Worm (Caenorhabditis elegans): ENCODE results near the gene M18.6.

Gene M18.6

DNA sequence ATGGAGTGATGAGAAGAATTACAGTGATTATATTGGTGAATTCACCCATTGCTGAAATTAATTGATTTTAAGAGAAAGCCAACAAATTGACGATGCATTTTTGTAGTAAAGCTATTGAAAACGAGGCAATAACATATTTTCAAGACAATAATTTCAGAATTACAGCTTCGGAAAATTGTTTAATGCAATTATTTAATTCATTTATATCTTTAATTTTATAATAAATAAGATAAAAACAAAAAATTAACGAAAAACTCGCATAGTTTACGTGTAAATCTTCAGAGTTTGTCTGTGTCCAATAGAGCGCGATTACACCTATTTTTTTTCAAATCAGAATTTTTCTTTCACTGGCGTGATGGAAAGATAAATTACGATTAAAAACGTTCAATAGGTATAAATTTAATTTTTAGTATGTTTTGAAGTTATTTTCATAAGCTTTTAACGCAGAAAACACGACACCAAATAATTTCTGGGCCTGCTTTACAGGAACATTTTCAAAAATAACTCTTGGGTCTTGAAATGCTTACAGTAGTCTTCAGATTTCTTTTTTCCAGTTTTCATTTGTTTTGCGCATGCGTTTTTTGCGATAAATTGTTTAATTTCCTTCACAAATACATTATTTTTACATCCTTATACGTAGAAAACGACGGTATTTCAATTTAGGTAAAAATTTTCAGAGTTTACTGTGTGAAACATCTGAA lies 42.8 kb upstream of the M18.6 start, which contains the start of gene tmed-1:
tmed-1 (minus strand) TSS at position 51 of the 701 bp plus-strand sequence.
- TF ChIP-seq blmp-1 (tag; optimal IDR thresholded peaks at IDR 0.05) (no peak), hlh-17 (GFP tag; optimal IDR thresholded peaks at IDR 0.05; ENCODE audit: borderline replicate concordance) (no peak), tlp-1 (tag; optimal IDR thresholded peaks at IDR 0.05) (no peak), pqm-1 (tag; optimal IDR thresholded peaks at IDR 0.05) (no peak), efl-1 (optimal IDR thresholded peaks at IDR 0.05) (no peak), efl-1 (GFP tag; optimal IDR thresholded peaks at IDR 0.05 in 1 of 2) (peak in 1 of 2 experiments; percentile 26), lsy-2 (tag; optimal IDR thresholded peaks at IDR 0.05) (peak in 1 of 2 experiments; percentile 24), alr-1 (tag; optimal IDR thresholded peaks at IDR 0.05; ENCODE audit: borderline replicate concordance) (no peak), ceh-88 (GFP tag; IDR thresholded peaks at IDR 0.05) (no peak), lin-35 (GFP tag; optimal IDR thresholded peaks at IDR 0.05) (peak in 1 of 2 experiments; percentile 3), snu-23 (GFP tag; optimal IDR thresholded peaks at IDR 0.05) (no peak), fkh-4 (tag; optimal IDR thresholded peaks at IDR 0.05; ENCODE audit: borderline replicate concordance) (no peak), dpl-1 (GFP tag; optimal IDR thresholded peaks at IDR 0.05) (peak in 1 of 3 experiments; percentile 45)

DNA sequence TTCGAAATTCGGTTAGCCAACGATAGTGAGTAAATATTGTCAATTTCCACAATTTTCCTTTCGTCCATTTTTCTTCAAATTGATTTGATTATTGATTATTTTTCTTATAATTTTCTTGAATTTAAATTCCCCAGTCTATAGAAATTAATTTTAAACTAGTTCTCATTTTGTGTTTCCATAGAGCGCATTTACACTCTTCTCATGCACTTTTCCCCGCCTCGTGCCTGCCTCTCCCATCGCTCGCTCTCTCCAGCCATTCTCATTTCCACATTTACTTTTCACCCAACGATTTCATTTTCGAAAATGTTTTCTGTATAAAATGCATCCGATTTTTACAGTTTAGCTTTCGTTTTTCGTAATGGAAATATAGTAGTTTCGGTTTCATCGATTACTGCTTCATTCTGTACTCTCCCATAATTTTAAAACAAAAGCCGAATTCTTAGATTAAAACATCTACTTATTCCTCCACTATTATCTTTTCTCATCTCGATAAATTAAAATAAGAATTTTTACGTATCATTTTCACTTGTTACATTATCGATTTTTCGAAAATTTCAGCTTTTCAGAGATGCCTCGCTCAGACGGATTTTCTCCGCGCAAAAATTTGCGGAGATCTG lies 42.1 kb upstream of the M18.6 start, which contains the start of gene lex-1:
lex-1 (plus strand) TSS at position 567 of the 617 bp plus-strand sequence.
- TF ChIP-seq nhr-47 (tag; optimal IDR thresholded peaks at IDR 0.05) (peak; percentile 6), unc-86 (tag; optimal IDR thresholded peaks at IDR 0.05) (no peak), zag-1 (tag; optimal IDR thresholded peaks at IDR 0.05) (no peak), xbp-1 (tag; optimal IDR thresholded peaks at IDR 0.05) (peak; percentile 36), ceh-90 (tag; optimal IDR thresholded peaks at IDR 0.05) (no peak), ceh-82 (tag; optimal IDR thresholded peaks at IDR 0.05) (peak in 1 of 3 experiments; percentile 22), mep-1 (tag; optimal IDR thresholded peaks at IDR 0.05) (peak; percentile 56), isw-1 (GFP tag; IDR thresholded peaks at IDR 0.05) (no peak), ceh-88 (GFP tag; IDR thresholded peaks at IDR 0.05) (no peak), nhr-77 (tag; optimal IDR thresholded peaks at IDR 0.05) (no peak), pqm-1 (tag; optimal IDR thresholded peaks at IDR 0.05) (no peak), lin-14 (GFP tag; optimal IDR thresholded peaks at IDR 0.05) (peak; percentile 40), skn-1 (tag; optimal IDR thresholded peaks at IDR 0.05) (peak; percentile 37), nhr-71 (tag; optimal IDR thresholded peaks at IDR 0.05) (peak; percentile 50), tbx-2 (tag; optimal IDR thresholded peaks at IDR 0.05) (peak; percentile 4), efl-1 (optimal IDR thresholded peaks at IDR 0.05) (peak; percentile 18 to 79), efl-1 (GFP tag; optimal IDR thresholded peaks at IDR 0.05 in 1 of 2) (peak; percentile 85 to 98), mab-9 (GFP tag; IDR thresholded peaks at IDR 0.05) (no peak), lin-15B (tag; optimal IDR thresholded peaks at IDR 0.05) (peak; percentile 71), blmp-1 (tag; optimal IDR thresholded peaks at IDR 0.05) (peak; percentile 86), dpl-1 (GFP tag; optimal IDR thresholded peaks at IDR 0.05) (peak; percentile 61 to 86 (median 80)), lin-35 (GFP tag; optimal IDR thresholded peaks at IDR 0.05) (peak; percentile 80 to 92), C16A3.4 (tag; optimal IDR thresholded peaks at IDR 0.05) (peak; percentile 37), C04F5.9 (tag; optimal IDR thresholded peaks at IDR 0.05) (peak; percentile 14), snu-23 (GFP tag; optimal IDR thresholded peaks at IDR 0.05) (peak; percentile 55), F16B12.6 (tag; optimal IDR thresholded peaks at IDR 0.05) (peak; percentile 20), swsn-7 (tag; optimal IDR thresholded peaks at IDR 0.05) (peak; percentile 3), nhr-20 (tag; optimal IDR thresholded peaks at IDR 0.05) (peak; percentile 38), lsy-2 (tag; optimal IDR thresholded peaks at IDR 0.05) (peak; percentile 29 to 72), fkh-8 (tag; optimal IDR thresholded peaks at IDR 0.05) (peak; percentile 21), mdl-1 (tag; optimal IDR thresholded peaks at IDR 0.05) (peak in 1 of 2 experiments; percentile 76)

DNA sequence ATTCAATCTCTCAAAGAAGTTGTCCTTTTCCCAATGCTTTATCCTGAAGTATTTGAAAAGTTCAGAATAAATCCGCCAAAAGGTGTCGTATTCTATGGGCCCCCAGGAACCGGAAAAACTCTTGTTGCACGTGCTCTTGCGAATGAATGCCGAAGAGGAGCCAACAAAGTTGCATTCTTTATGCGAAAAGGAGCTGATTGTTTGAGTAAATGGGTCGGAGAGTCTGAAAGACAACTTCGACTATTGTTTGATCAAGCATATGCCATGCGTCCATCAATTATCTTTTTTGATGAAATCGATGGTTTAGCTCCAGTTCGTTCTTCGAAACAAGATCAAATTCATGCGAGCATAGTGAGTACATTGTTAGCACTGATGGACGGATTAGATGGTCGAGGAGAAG lies 40.3 kb upstream of the M18.6 start:
- TF ChIP-seq ces-1 (GFP tag; optimal IDR thresholded peaks at IDR 0.05) (no peak), fkh-10 (GFP tag; optimal IDR thresholded peaks at IDR 0.05) (no peak), pax-3 (tag; optimal IDR thresholded peaks at IDR 0.05) (no peak), efl-1 (optimal IDR thresholded peaks at IDR 0.05) (no peak), efl-1 (GFP tag; optimal IDR thresholded peaks at IDR 0.05 in 1 of 2) (peak in 1 of 2 experiments; percentile 91), hlh-17 (GFP tag; optimal IDR thresholded peaks at IDR 0.05; ENCODE audit: borderline replicate concordance) (no peak), nhr-71 (tag; optimal IDR thresholded peaks at IDR 0.05) (no peak), nhr-20 (tag; optimal IDR thresholded peaks at IDR 0.05) (no peak), snpc-4 (tag; optimal IDR thresholded peaks at IDR 0.05) (no peak)

Measured in whole organism, L1 larva.